Worm (Caenorhabditis elegans): Measurements from ENCODE around the gene Y45F10B.9.

The Y45F10B.9 gene

ce11 chrIV:13601428-13601827 lies 3.7 kb upstream of the Y45F10B.9 start:
- no peak for TF ChIP-seq Y55F3AM.14 (GFP tag; optimal IDR thresholded peaks at IDR 0.05)
- no peak for TF ChIP-seq crh-2 (tag; optimal IDR thresholded peaks at IDR 0.05)
- TF ChIP-seq sma-9 (GFP tag; optimal IDR thresholded peaks at IDR 0.05): no peak
- TF ChIP-seq sma-9 (tag; optimal IDR thresholded peaks at IDR 0.05): no peak
- no peak for TF ChIP-seq ZK546.5 (tag; optimal IDR thresholded peaks at IDR 0.05)
- TF ChIP-seq F13H6.1 (tag; optimal IDR thresholded peaks at IDR 0.05): no peak
- no peak for TF ChIP-seq nhr-21 (tag; optimal IDR thresholded peaks at IDR 0.05)
- no peak for TF ChIP-seq nhr-6 (tag; optimal IDR thresholded peaks at IDR 0.05)
- TF ChIP-seq egl-27 (tag; optimal IDR thresholded peaks at IDR 0.05): no peak
- no peak for TF ChIP-seq alr-1 (tag; optimal IDR thresholded peaks at IDR 0.05)
- no peak for TF ChIP-seq R02D3.7 (tag; optimal IDR thresholded peaks at IDR 0.05)
- TF ChIP-seq ztf-1 (GFP tag; conservative IDR thresholded peaks at IDR 0.05): no peak
- no peak for TF ChIP-seq elt-3 (tag; optimal IDR thresholded peaks at IDR 0.05)
- TF ChIP-seq nhr-11 (tag; optimal IDR thresholded peaks at IDR 0.05): no peak
- no peak for TF ChIP-seq fos-1 (tag; optimal IDR thresholded peaks at IDR 0.05)
- no peak for TF ChIP-seq nhr-12 (tag; optimal IDR thresholded peaks at IDR 0.05)
- TF ChIP-seq lin-39 (tag; optimal IDR thresholded peaks at IDR 0.05): no peak
- TF ChIP-seq blmp-1 (tag; optimal IDR thresholded peaks at IDR 0.05; ENCODE audit: insufficient read depth): no peak
- no peak for TF ChIP-seq ztf-11 (tag; optimal IDR thresholded peaks at IDR 0.05)

ce11 chrIV:13600643-13601042 lies 2.9 kb upstream of the Y45F10B.9 start:
- TF ChIP-seq C34F6.9 (tag; optimal IDR thresholded peaks at IDR 0.05) (no peak), snpc-4 (tag; optimal IDR thresholded peaks at IDR 0.05) (peak; percentile 60)

- TF ChIP-seq unc-55 (GFP tag; optimal IDR thresholded peaks at IDR 0.05): no peak
- TF ChIP-seq C34F6.9 (tag; optimal IDR thresholded peaks at IDR 0.05): no peak
- TF ChIP-seq sma-9 (GFP tag; optimal IDR thresholded peaks at IDR 0.05): no peak
- no peak for TF ChIP-seq sma-9 (tag; optimal IDR thresholded peaks at IDR 0.05)
- TF ChIP-seq elt-1 (tag; optimal IDR thresholded peaks at IDR 0.05): no peak
- TF ChIP-seq elt-3 (tag; optimal IDR thresholded peaks at IDR 0.05): no peak
- no peak for TF ChIP-seq nhr-25 (tag; optimal IDR thresholded peaks at IDR 0.05)
- no peak for TF ChIP-seq dmd-4 (tag; optimal IDR thresholded peaks at IDR 0.05)
- no peak for TF ChIP-seq lin-39 (tag; optimal IDR thresholded peaks at IDR 0.05)
- TF ChIP-seq unc-62 (GFP tag; optimal IDR thresholded peaks at IDR 0.05): no peak
- no peak for TF ChIP-seq nhr-23 (tag; optimal IDR thresholded peaks at IDR 0.05)
- no peak for TF ChIP-seq ceh-16 (tag; optimal IDR thresholded peaks at IDR 0.05)
- TF ChIP-seq fos-1 (tag; optimal IDR thresholded peaks at IDR 0.05): no peak
- no peak for TF ChIP-seq skn-1 (tag; optimal IDR thresholded peaks at IDR 0.05)
- no peak for TF ChIP-seq egl-27 (tag; optimal IDR thresholded peaks at IDR 0.05)
- no peak for TF ChIP-seq nhr-21 (tag; optimal IDR thresholded peaks at IDR 0.05)
- TF ChIP-seq mab-5 (tag; optimal IDR thresholded peaks at IDR 0.05): no peak
- TF ChIP-seq gmeb-1 (tag; optimal IDR thresholded peaks at IDR 0.05): no peak
- no peak for TF ChIP-seq nhr-6 (tag; optimal IDR thresholded peaks at IDR 0.05)
- TF ChIP-seq peb-1 (tag; optimal IDR thresholded peaks at IDR 0.05): no peak
Measured at ce11 chrIV:13593351-13593750, 4.4 kb downstream of the Y45F10B.9 start, which contains the start of gene Y45F10B.3. TSS of gene Y45F10B.3 (plus strand) at chrIV:13593651.

ce11 chrIV:13591645-13592044 lies 6.1 kb downstream of the Y45F10B.9 start, which contains the start of gene tsp-5:
TSS of gene tsp-5 (minus strand) at chrIV:13591745.
- TF ChIP-seq C34F6.9 (tag; optimal IDR thresholded peaks at IDR 0.05) (no peak), nhr-21 (tag; optimal IDR thresholded peaks at IDR 0.05) (no peak), ceh-16 (tag; optimal IDR thresholded peaks at IDR 0.05) (no peak), unc-62 (GFP tag; optimal IDR thresholded peaks at IDR 0.05) (no peak), unc-55 (GFP tag; optimal IDR thresholded peaks at IDR 0.05) (no peak), Y55F3AM.14 (GFP tag; optimal IDR thresholded peaks at IDR 0.05) (no peak), ztf-4 (tag; optimal IDR thresholded peaks at IDR 0.05) (no peak), ztf-1 (GFP tag; conservative IDR thresholded peaks at IDR 0.05) (no peak), ztf-11 (tag; optimal IDR thresholded peaks at IDR 0.05) (no peak), gmeb-1 (tag; optimal IDR thresholded peaks at IDR 0.05) (no peak), nhr-23 (tag; optimal IDR thresholded peaks at IDR 0.05) (no peak), nhr-129 (tag; optimal IDR thresholded peaks at IDR 0.05) (no peak), skn-1 (tag; optimal IDR thresholded peaks at IDR 0.05) (no peak), zag-1 (tag; optimal IDR thresholded peaks at IDR 0.05) (no peak), lin-11 (tag; optimal IDR thresholded peaks at IDR 0.05) (no peak), alr-1 (tag; optimal IDR thresholded peaks at IDR 0.05) (no peak)
